Fruit fly (Drosophila melanogaster) whole organism, pupa: ENCODE data around the gene CG10513.

Experiments
- CG12605 ChIP-seq: fragments of 200-800 bp; sonication (Bioruptor generic); IDR thresholded peaks from 2 replicates; pipeline ENCODE4 v1.3.6; 2022; ENCODE audit warnings: missing biosample characterization, missing genetic modification characterization
- CG15710 ChIP-seq: fragments of 200-800 bp; sonication (Bioruptor generic); optimal IDR thresholded peaks from 2 replicates; lab custom pipeline; 2018; ENCODE audit warnings: missing biosample characterization, mild to moderate bottlenecking, missing genetic modification characterization, moderate library complexity
- CG17806 ChIP-seq: fragments of 200-800 bp; sonication (Bioruptor generic); optimal IDR thresholded peaks from 2 replicates; lab custom pipeline; 2018; ENCODE audit warnings: missing biosample characterization, mild to moderate bottlenecking, missing genetic modification characterization, moderate library complexity
- CG34367 ChIP-seq: fragments of 200-800 bp; sonication (Bioruptor generic); optimal IDR thresholded peaks from 2 replicates; lab custom pipeline; 2018; ENCODE audit warnings: missing biosample characterization, mild to moderate bottlenecking, missing genetic modification characterization
- CG8301 ChIP-seq: fragments of 200-800 bp; sonication (Bioruptor generic); optimal IDR thresholded peaks from 2 replicates; lab custom pipeline; 2018; ENCODE audit warnings: missing biosample characterization, mild to moderate bottlenecking, missing genetic modification characterization
- D1 ChIP-seq: fragments of 200-800 bp; sonication (Bioruptor generic); optimal IDR thresholded peaks from 2 replicates; lab custom pipeline; 2018; ENCODE audit warnings: missing biosample characterization, mild to moderate bottlenecking, missing genetic modification characterization, moderate library complexity
- Ets98B ChIP-seq: fragments of 200-800 bp; sonication (Bioruptor generic); IDR thresholded peaks from 2 replicates; pipeline ENCODE4 v1.3.6; 2022; ENCODE audit warnings: missing biosample characterization, missing genetic modification characterization
- gl ChIP-seq: fragments of 200-800 bp; sonication (Bioruptor generic); optimal IDR thresholded peaks from 2 replicates; lab custom pipeline; 2018; ENCODE audit warnings: missing biosample characterization, mild to moderate bottlenecking, missing genetic modification characterization

dm6 chr3R:25266751-25267150 lies 10.3 kb downstream of the CG10513 start:
- no peak for TF ChIP-seq Ets98B (GFP tag; lab: Robert Waterston, UW)
- no peak for TF ChIP-seq CG34367 (tag; lab: Kevin White, UChicago)
- TF ChIP-seq CG17806 (tag; lab: Kevin White, UChicago) = no peak
- no peak for TF ChIP-seq D1 (tag; lab: Kevin White, UChicago)
- no peak for TF ChIP-seq CG8301 (tag; lab: Kevin White, UChicago)
- no peak for TF ChIP-seq CG15710 (tag; lab: Kevin White, UChicago)
- TF ChIP-seq CG12605 (GFP tag; lab: Robert Waterston, UW) = no peak
- no peak for TF ChIP-seq gl (tag; lab: Kevin White, UChicago)
